Worm (Caenorhabditis elegans): Measurements from ENCODE around the gene ubc-13.

Gene ubc-13

DNA sequence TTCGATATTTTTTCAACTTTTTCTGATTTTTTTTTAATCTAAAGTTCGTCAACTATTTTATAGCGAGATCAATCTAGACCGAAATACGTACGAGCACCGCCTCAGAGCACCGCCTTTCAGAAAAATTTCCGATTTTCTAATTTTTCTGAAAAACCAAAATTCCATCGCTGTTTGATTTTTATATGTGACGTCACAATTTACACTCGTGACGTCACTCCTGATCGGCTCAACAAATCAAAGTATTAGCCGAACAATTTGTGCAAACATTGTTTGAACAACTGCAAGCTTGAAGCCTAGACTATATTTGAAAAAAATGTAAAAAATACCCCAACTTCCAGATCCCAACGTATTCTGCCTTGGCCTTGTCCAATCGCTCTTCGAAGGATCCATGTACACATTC lies 9.7 kb upstream of the ubc-13 start:
- TF ChIP-seq skn-1 (tag; optimal IDR thresholded peaks at IDR 0.05) = no peak
- TF ChIP-seq ama-1 (optimal IDR thresholded peaks at IDR 0.05) = no peak
- no peak for TF ChIP-seq nhr-23 (tag; optimal IDR thresholded peaks at IDR 0.05)
- no peak for TF ChIP-seq nhr-67 (tag; optimal IDR thresholded peaks at IDR 0.05)
- TF ChIP-seq hmg-11 (tag; optimal IDR thresholded peaks at IDR 0.05) = no peak
- no peak for TF ChIP-seq ztf-11 (tag; optimal IDR thresholded peaks at IDR 0.05)
- TF ChIP-seq pha-4 (tag; optimal IDR thresholded peaks at IDR 0.05) = no peak
- no peak for TF ChIP-seq nhr-76 (tag; optimal IDR thresholded peaks at IDR 0.05)
- TF ChIP-seq nhr-12 (tag; optimal IDR thresholded peaks at IDR 0.05) = no peak
- no peak for TF ChIP-seq nhr-77 (tag; optimal IDR thresholded peaks at IDR 0.05)

DNA sequence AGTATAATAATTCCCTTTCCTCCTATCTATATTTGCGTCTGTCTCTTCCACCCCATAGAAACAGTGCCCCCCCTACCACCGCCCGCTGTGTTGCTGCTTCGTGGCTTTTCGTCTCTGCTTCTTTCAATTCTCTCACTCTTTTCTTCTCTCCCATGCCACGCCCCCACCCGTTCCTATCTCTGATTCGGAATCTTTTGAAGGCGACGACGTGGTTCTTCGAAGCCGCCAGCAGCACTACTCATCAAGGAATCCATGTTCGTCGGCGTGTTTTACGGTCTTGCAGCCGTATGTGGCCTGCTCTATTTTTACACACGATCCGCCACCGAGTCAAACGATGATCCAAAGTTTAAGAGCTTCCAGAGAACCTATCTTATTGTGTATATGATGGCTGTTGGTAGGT lies 5.7 kb upstream of the ubc-13 start, which contains the start of gene samt-1:
TSS of gene samt-1 (plus strand) at position 176 of the 400 bp plus-strand sequence.
- TF ChIP-seq unc-39 (tag; optimal IDR thresholded peaks at IDR 0.05) = no peak
- peak; percentile 41 for TF ChIP-seq elt-2 (tag; optimal IDR thresholded peaks at IDR 0.05)
- no peak for TF ChIP-seq pha-4 (tag; optimal IDR thresholded peaks at IDR 0.05)
- no peak for TF ChIP-seq ceh-9 (tag; optimal IDR thresholded peaks at IDR 0.05)

DNA sequence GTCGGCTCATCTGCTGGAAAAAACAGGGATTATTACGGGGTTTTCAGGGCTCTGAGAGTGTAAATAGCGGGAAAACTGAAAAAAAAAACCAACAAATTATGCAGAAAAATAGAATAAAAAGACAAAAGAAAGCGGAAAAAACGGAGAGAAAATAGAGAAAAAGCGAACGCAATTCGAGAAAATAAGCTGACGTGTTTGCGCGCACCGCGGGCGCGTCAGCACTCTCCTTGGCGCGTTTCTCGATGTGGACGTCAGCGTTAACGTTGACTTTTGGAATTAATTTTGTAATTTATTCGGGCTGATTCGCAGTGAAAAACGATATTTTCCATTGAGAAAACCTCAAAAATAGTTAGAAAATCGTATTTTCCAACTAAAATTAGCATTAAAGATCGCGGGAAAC lies 2.9 kb upstream of the ubc-13 start, which contains the start of gene manf-1:
TSS of gene manf-1 (minus strand) at position 13 of the 400 bp plus-strand sequence.
- no peak for TF ChIP-seq nhr-28 (tag; optimal IDR thresholded peaks at IDR 0.05)
- no peak for TF ChIP-seq ztf-11 (tag; optimal IDR thresholded peaks at IDR 0.05)
- TF ChIP-seq fos-1 (tag; optimal IDR thresholded peaks at IDR 0.05) = no peak
- peak; percentile 80 for TF ChIP-seq lin-15B (tag; optimal IDR thresholded peaks at IDR 0.05)
- no peak for TF ChIP-seq nhr-237 (tag; optimal IDR thresholded peaks at IDR 0.05)
- TF ChIP-seq mml-1 (tag; optimal IDR thresholded peaks at IDR 0.05) = no peak
- TF ChIP-seq ztf-4 (tag; optimal IDR thresholded peaks at IDR 0.05) = no peak
- no peak for TF ChIP-seq ceh-9 (tag; optimal IDR thresholded peaks at IDR 0.05)
- TF ChIP-seq nhr-23 (tag; optimal IDR thresholded peaks at IDR 0.05) = peak; percentile 52
- TF ChIP-seq nhr-25 (tag; optimal IDR thresholded peaks at IDR 0.05) = peak; percentile 59
- no peak for TF ChIP-seq nhr-12 (tag; optimal IDR thresholded peaks at IDR 0.05)
- peak; percentile 70 for TF ChIP-seq pha-4 (tag; optimal IDR thresholded peaks at IDR 0.05)
- TF ChIP-seq fkh-10 (GFP tag; optimal IDR thresholded peaks at IDR 0.05) = no peak
- TF ChIP-seq jun-1 (tag; optimal IDR thresholded peaks at IDR 0.05) = peak; percentile 53
- TF ChIP-seq nhr-67 (tag; optimal IDR thresholded peaks at IDR 0.05) = no peak
- TF ChIP-seq fkh-2 (tag; optimal IDR thresholded peaks at IDR 0.05) = no peak
- TF ChIP-seq hmg-11 (tag; optimal IDR thresholded peaks at IDR 0.05) = peak; percentile 71
- no peak for TF ChIP-seq elt-3 (tag; optimal IDR thresholded peaks at IDR 0.05)
- peak; percentile 39 for TF ChIP-seq elt-2 (tag; optimal IDR thresholded peaks at IDR 0.05)
- no peak for TF ChIP-seq daf-12 (tag; optimal IDR thresholded peaks at IDR 0.05)
- peak; percentile 38 for TF ChIP-seq lsy-12 (tag; optimal IDR thresholded peaks at IDR 0.05)
- TF ChIP-seq snpc-4 (tag; optimal IDR thresholded peaks at IDR 0.05) = peak; percentile 62
- TF ChIP-seq ceh-28 (tag; optimal IDR thresholded peaks at IDR 0.05) = no peak
- no peak for TF ChIP-seq aly-2 (tag; optimal IDR thresholded peaks at IDR 0.05)
- TF ChIP-seq egl-5 (tag; optimal IDR thresholded peaks at IDR 0.05) = peak; percentile 23
- TF ChIP-seq tbx-2 (tag; optimal IDR thresholded peaks at IDR 0.05) = peak; percentile 39
- no peak for TF ChIP-seq zag-1 (tag; optimal IDR thresholded peaks at IDR 0.05)
- no peak for TF ChIP-seq nhr-76 (tag; optimal IDR thresholded peaks at IDR 0.05)
- no peak for TF ChIP-seq ceh-16 (tag; optimal IDR thresholded peaks at IDR 0.05)
- no peak for TF ChIP-seq mdl-1 (tag; optimal IDR thresholded peaks at IDR 0.05)
- TF ChIP-seq pqm-1 (tag; optimal IDR thresholded peaks at IDR 0.05) = no peak
- no peak for TF ChIP-seq nhr-11 (tag; optimal IDR thresholded peaks at IDR 0.05)
- no peak for TF ChIP-seq sea-2 (GFP tag; optimal IDR thresholded peaks at IDR 0.05)
- TF ChIP-seq R02D3.7 (tag; optimal IDR thresholded peaks at IDR 0.05) = no peak
- TF ChIP-seq nhr-43 (tag; optimal IDR thresholded peaks at IDR 0.05; ENCODE audit: poor library complexity, severe bottlenecking) = no peak
- no peak for TF ChIP-seq unc-39 (tag; optimal IDR thresholded peaks at IDR 0.05)
- no peak for TF ChIP-seq nhr-77 (tag; optimal IDR thresholded peaks at IDR 0.05)
- TF ChIP-seq ama-1 (optimal IDR thresholded peaks at IDR 0.05) = no peak
- peak; percentile 48 for TF ChIP-seq skn-1 (tag; optimal IDR thresholded peaks at IDR 0.05)
- TF ChIP-seq nfya-1 (tag; optimal IDR thresholded peaks at IDR 0.05; ENCODE audit: insufficient read depth) = peak; percentile 79
- no peak for TF ChIP-seq egl-27 (tag; optimal IDR thresholded peaks at IDR 0.05)
- TF ChIP-seq unc-62 (GFP tag; optimal IDR thresholded peaks at IDR 0.05) = no peak
- TF ChIP-seq elt-1 (tag; optimal IDR thresholded peaks at IDR 0.05) = no peak
- TF ChIP-seq lin-39 (tag; optimal IDR thresholded peaks at IDR 0.05) = peak; percentile 70
- TF ChIP-seq eor-1 (tag; optimal IDR thresholded peaks at IDR 0.05) = no peak
- TF ChIP-seq ZK546.5 (tag; optimal IDR thresholded peaks at IDR 0.05) = no peak
- TF ChIP-seq ceh-82 (tag; optimal IDR thresholded peaks at IDR 0.05) = no peak

Data from whole organism, L3 larva.